Worm (Caenorhabditis elegans) whole organism, young adult: Measurements from ENCODE around the gene glod-4.

ENCODE experiments used
- B0019.2 ChIP-seq: fragments of 200-800 bp; sonication (Bioruptor generic); conservative IDR thresholded peaks from 2 replicates; pipeline ENCODE4 v1.3.6; 2022; ENCODE audit warnings: missing genetic modification reagents, missing genetic modification characterization, missing compliant biosample characterization
- C06A6.2 ChIP-seq: fragments of 200-800 bp; sonication (Bioruptor generic); conservative IDR thresholded peaks from 2 replicates; pipeline ENCODE4 v1.3.6; 2022; ENCODE audit warnings: missing genetic modification characterization, missing compliant biosample characterization
- D2030.7 ChIP-seq: fragments of 200-800 bp; sonication (Bioruptor generic); IDR thresholded peaks from 2 replicates; pipeline ENCODE4 v1.3.6; 2022; ENCODE audit warnings: missing genetic modification reagents, missing genetic modification characterization, missing compliant biosample characterization
- F33H1.4 ChIP-seq: fragments of 200-800 bp; sonication (Bioruptor generic); IDR thresholded peaks from 2 replicates; pipeline ENCODE4 v1.3.6; 2022; ENCODE audit warnings: missing genetic modification reagents, missing genetic modification characterization, missing compliant biosample characterization
- F37B4.10 ChIP-seq: fragments of 200-800 bp; sonication (Bioruptor generic); IDR thresholded peaks from 2 replicates; pipeline ENCODE4 v1.3.6; 2022; ENCODE audit warnings: missing genetic modification characterization, missing compliant biosample characterization
- F55B11.4 ChIP-seq: sonication (generic microtip); optimal IDR thresholded peaks from 2 replicates; lab custom pipeline; 2016; ENCODE audit warnings: missing compliant biosample characterization, missing genetic modification characterization, borderline replicate concordance; ENCODE audit not compliant: insufficient read depth
- F57A8.1 ChIP-seq: fragments of 200-800 bp; sonication (Bioruptor generic); optimal IDR thresholded peaks from 2 replicates; lab custom pipeline; 2018; ENCODE audit warnings: mild to moderate bottlenecking, missing genetic modification characterization, moderate library complexity, missing compliant biosample characterization
- K11D2.4 ChIP-seq: fragments of 200-800 bp; sonication (Bioruptor generic); IDR thresholded peaks from 2 replicates; pipeline ENCODE4 v1.3.6; 2022; ENCODE audit warnings: missing genetic modification reagents, missing genetic modification characterization, missing compliant biosample characterization
- K12H6.12 ChIP-seq: fragments of 200-800 bp; sonication (Bioruptor generic); optimal IDR thresholded peaks from 2 replicates; lab custom pipeline; 2018; ENCODE audit warnings: mild to moderate bottlenecking, missing genetic modification characterization, missing compliant biosample characterization
- T07F8.4 ChIP-seq: sonication (generic microtip); optimal IDR thresholded peaks from 2 replicates; lab custom pipeline; 2016; ENCODE audit warnings: mild to moderate bottlenecking, missing genetic modification characterization, moderate library complexity, missing compliant biosample characterization
- T26A5.8 ChIP-seq: sonication (generic microtip); optimal IDR thresholded peaks from 2 replicates; lab custom pipeline; 2016; ENCODE audit warnings: missing genetic modification characterization, missing compliant biosample characterization
- Y53G8AR.9 ChIP-seq: fragments of 200-800 bp; sonication (Bioruptor generic); conservative IDR thresholded peaks from 2 replicates; pipeline ENCODE4 v1.3.6; 2022; ENCODE audit warnings: missing genetic modification reagents, missing genetic modification characterization, missing compliant biosample characterization
- Y67H2A.10 ChIP-seq: fragments of 200-800 bp; sonication (Bioruptor generic); conservative IDR thresholded peaks from 2 replicates; pipeline ENCODE4 v1.3.6; 2022; ENCODE audit warnings: missing genetic modification reagents, missing genetic modification characterization, missing compliant biosample characterization
- Y95B8A.8 ChIP-seq: fragments of 200-800 bp; sonication (Bioruptor generic); IDR thresholded peaks from 2 replicates; pipeline ENCODE4 v1.3.6; 2022; ENCODE audit warnings: missing genetic modification reagents, missing genetic modification characterization, missing compliant biosample characterization
- ama-1 ChIP-seq, 3 experiments: fragments of 150-350 bp in 1 of 3; sonication (generic microtip) in 2 of 3; optimal IDR thresholded peaks; 2 replicates each; lab custom pipeline; 2014 to 2018; ENCODE audit warnings: missing biosample characterization in 2 of 3, missing genetic modification characterization in 2 of 3, missing genetic modification reagents in 2 of 3
- aptf-2 ChIP-seq: fragments of 200-800 bp; sonication (Bioruptor generic); conservative IDR thresholded peaks from 2 replicates; pipeline ENCODE4 v1.3.6; 2022; ENCODE audit warnings: missing genetic modification reagents, missing genetic modification characterization, missing compliant biosample characterization
- attf-3 ChIP-seq: fragments of 200-800 bp; sonication (Bioruptor generic); conservative IDR thresholded peaks from 2 replicates; pipeline ENCODE4 v1.3.6; 2022; ENCODE audit warnings: missing genetic modification reagents, missing genetic modification characterization, missing compliant biosample characterization
- attf-6 ChIP-seq: fragments of 200-800 bp; sonication (Bioruptor generic); IDR thresholded peaks from 2 replicates; pipeline ENCODE4 v1.3.6; 2022; ENCODE audit warnings: missing genetic modification reagents, missing genetic modification characterization, missing compliant biosample characterization
- cebp-2 ChIP-seq: fragments of 200-800 bp; sonication (Bioruptor generic); IDR thresholded peaks from 2 replicates; pipeline ENCODE4 v1.3.6; 2022; ENCODE audit warnings: missing genetic modification characterization, missing compliant biosample characterization
- ceh-40 ChIP-seq: fragments of 200-800 bp; sonication (Bioruptor generic); IDR thresholded peaks from 2 replicates; pipeline ENCODE4 v1.3.6; 2022; ENCODE audit warnings: missing genetic modification characterization, missing compliant biosample characterization
- ceh-91 ChIP-seq: fragments of 200-800 bp; sonication (Bioruptor generic); IDR thresholded peaks from 2 replicates; pipeline ENCODE4 v1.3.6; 2022; ENCODE audit warnings: missing genetic modification reagents, missing genetic modification characterization, missing compliant biosample characterization
- die-1 ChIP-seq: sonication (generic microtip); optimal IDR thresholded peaks from 2 replicates; lab custom pipeline; 2016; ENCODE audit warnings: missing genotype, mild to moderate bottlenecking, missing genetic modification characterization, missing compliant biosample characterization
- dox-1 ChIP-seq: fragments of 200-800 bp; sonication (Bioruptor generic); IDR thresholded peaks from 2 replicates; pipeline ENCODE4 v1.3.6; 2022; ENCODE audit warnings: missing genetic modification reagents, missing genetic modification characterization, missing compliant biosample characterization
- egl-18 ChIP-seq: fragments of 200-800 bp; sonication (Bioruptor generic); IDR thresholded peaks from 2 replicates; pipeline ENCODE4 v1.3.6; 2022; ENCODE audit warnings: missing genetic modification reagents, missing genetic modification characterization, missing compliant biosample characterization
- egl-44 ChIP-seq: fragments of 200-800 bp; sonication (Bioruptor generic); IDR thresholded peaks from 2 replicates; pipeline ENCODE4 v1.3.6; 2022; ENCODE audit warnings: missing genetic modification reagents, missing genetic modification characterization, missing compliant biosample characterization
- ekl-4 ChIP-seq: fragments of 200-800 bp; sonication (Bioruptor generic); IDR thresholded peaks from 2 replicates; pipeline ENCODE4 v1.3.6; 2022; ENCODE audit warnings: missing genetic modification reagents, missing genetic modification characterization, missing compliant biosample characterization
- ets-4 ChIP-seq: fragments of 200-800 bp; sonication (Bioruptor generic); optimal IDR thresholded peaks from 2 replicates; lab custom pipeline; 2018; ENCODE audit warnings: mild to moderate bottlenecking, missing genetic modification characterization, missing compliant biosample characterization
- fkh-3 ChIP-seq: sonication (generic microtip); optimal IDR thresholded peaks from 2 replicates; lab custom pipeline; 2016; ENCODE audit warnings: mild to moderate bottlenecking, missing genetic modification characterization, missing compliant biosample characterization
- gei-17 ChIP-seq: fragments of 200-800 bp; sonication (Bioruptor generic); optimal IDR thresholded peaks from 2 replicates; lab custom pipeline; 2018; ENCODE audit warnings: mild to moderate bottlenecking, missing genetic modification characterization, missing compliant biosample characterization
- him-1 ChIP-seq: sonication (generic microtip); optimal IDR thresholded peaks from 2 replicates; lab custom pipeline; 2016; ENCODE audit warnings: missing genotype, missing genetic modification reagents, missing genetic modification characterization, missing compliant biosample characterization
- hrde-1 ChIP-seq: sonication (generic microtip); optimal IDR thresholded peaks from 2 replicates; lab custom pipeline; 2016; ENCODE audit warnings: missing genetic modification characterization, mild to moderate bottlenecking, missing compliant biosample characterization, moderate library complexity, missing genotype, missing genetic modification reagents, borderline replicate concordance
- hsf-1 ChIP-seq: fragments of 200-800 bp; sonication (Bioruptor generic); IDR thresholded peaks from 2 replicates; pipeline ENCODE4 v1.3.6; 2022; ENCODE audit warnings: missing genetic modification reagents, missing genetic modification characterization, missing compliant biosample characterization
- let-607 ChIP-seq, 2 experiments: fragments of 200-800 bp in 1 of 2; sonication (Bioruptor generic) in 1 of 2; sonication (generic microtip) in 1 of 2; optimal IDR thresholded peaks; 2 replicates each; lab custom pipeline; 2016 to 2018; ENCODE audit warnings: mild to moderate bottlenecking in 2 of 2, missing compliant biosample characterization in 2 of 2, missing genetic modification characterization in 2 of 2, moderate library complexity in 2 of 2, missing genotype in 1 of 2
- lin-26 ChIP-seq: fragments of 200-800 bp; sonication (Bioruptor generic); IDR thresholded peaks from 2 replicates; pipeline ENCODE4 v1.3.6; 2022; ENCODE audit warnings: missing genetic modification reagents, missing genetic modification characterization, missing compliant biosample characterization
- lin-54 ChIP-seq: fragments of 200-800 bp; sonication (Bioruptor generic); optimal IDR thresholded peaks from 2 replicates; lab custom pipeline; 2018; ENCODE audit warnings: mild to moderate bottlenecking, missing genetic modification characterization, missing compliant biosample characterization
- lir-1 ChIP-seq: fragments of 200-800 bp; sonication (Bioruptor generic); conservative IDR thresholded peaks from 2 replicates; pipeline ENCODE4 v1.3.6; 2022; ENCODE audit warnings: missing genetic modification reagents, missing genetic modification characterization, missing compliant biosample characterization
- madf-3 ChIP-seq: fragments of 200-800 bp; sonication (Bioruptor generic); IDR thresholded peaks from 2 replicates; pipeline ENCODE4 v1.3.6; 2022; ENCODE audit warnings: missing genetic modification reagents, missing genetic modification characterization, missing compliant biosample characterization
- madf-6 ChIP-seq: fragments of 200-800 bp; sonication (Bioruptor generic); IDR thresholded peaks from 2 replicates; pipeline ENCODE4 v1.3.6; 2022; ENCODE audit warnings: missing genetic modification reagents, missing genetic modification characterization, missing compliant biosample characterization
- nhr-179 ChIP-seq: sonication (generic microtip); optimal IDR thresholded peaks from 2 replicates; lab custom pipeline; 2016; ENCODE audit warnings: mild to moderate bottlenecking, missing genetic modification characterization, missing compliant biosample characterization
- nhr-27 ChIP-seq: fragments of 200-800 bp; sonication (Bioruptor generic); optimal IDR thresholded peaks from 2 replicates; lab custom pipeline; 2018; ENCODE audit warnings: mild to moderate bottlenecking, missing genetic modification characterization, moderate library complexity, missing compliant biosample characterization
- sdz-38 ChIP-seq: sonication (generic microtip); optimal IDR thresholded peaks from 2 replicates; lab custom pipeline; 2016; ENCODE audit warnings: missing genotype, missing genetic modification characterization, missing compliant biosample characterization
- tbp1 ChIP-seq: fragments of 200-800 bp; sonication (Bioruptor generic); optimal IDR thresholded peaks from 2 replicates; lab custom pipeline; 2018; ENCODE audit warnings: mild to moderate bottlenecking, missing genetic modification characterization, missing compliant biosample characterization
- tbx-9 ChIP-seq: sonication (generic microtip); optimal IDR thresholded peaks from 2 replicates; lab custom pipeline; 2016; ENCODE audit warnings: borderline replicate concordance, missing genetic modification characterization, inconsistent platforms, missing compliant biosample characterization
- tlf-1 ChIP-seq: fragments of 200-800 bp; sonication (Bioruptor generic); optimal IDR thresholded peaks from 2 replicates; lab custom pipeline; 2018; ENCODE audit warnings: mild to moderate bottlenecking, missing genetic modification characterization, missing compliant biosample characterization
- unc-130 ChIP-seq: sonication (generic microtip); optimal IDR thresholded peaks from 2 replicates; lab custom pipeline; 2016; ENCODE audit warnings: missing genetic modification reagents, missing genetic modification characterization, missing compliant biosample characterization
- ztf-26 ChIP-seq: sonication (generic microtip); optimal IDR thresholded peaks from 2 replicates; lab custom pipeline; 2017; ENCODE audit warnings: missing genetic modification characterization, missing compliant biosample characterization
- ztf-28 ChIP-seq: fragments of 200-800 bp; sonication (Bioruptor generic); IDR thresholded peaks from 2 replicates; pipeline ENCODE4 v1.3.6; 2022; ENCODE audit warnings: missing genetic modification reagents, missing genetic modification characterization, missing compliant biosample characterization
- ztf-6 ChIP-seq: fragments of 200-800 bp; sonication (Bioruptor generic); IDR thresholded peaks from 2 replicates; pipeline ENCODE4 v1.3.6; 2022; ENCODE audit warnings: missing genetic modification reagents, missing genetic modification characterization, missing compliant biosample characterization

Gene glod-4

DNA sequence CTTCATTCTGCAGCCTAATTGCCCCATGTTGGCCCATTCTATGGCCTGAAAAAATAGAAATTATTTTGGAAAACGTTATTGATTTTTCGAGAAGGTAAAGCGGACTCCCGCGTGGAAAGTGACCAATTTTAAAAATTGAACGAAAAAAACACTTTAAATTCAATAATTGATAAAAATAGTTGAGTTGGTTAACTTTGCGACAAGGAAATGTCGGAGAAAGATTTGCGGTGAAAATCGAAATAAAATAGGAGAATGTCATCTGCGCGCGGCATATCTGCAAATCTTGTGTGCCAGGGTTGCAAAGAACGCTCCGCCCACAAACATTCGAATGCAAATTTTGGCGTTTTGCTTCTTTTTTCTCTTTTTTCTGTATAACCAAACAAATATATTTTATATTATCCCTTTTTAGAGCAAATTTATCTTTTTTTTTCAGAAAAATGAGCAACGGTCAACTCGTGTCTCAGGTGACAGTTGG is 17.5 kb downstream of the glod-4 start, which contains the start of the genes rnf-121 and C16C10.4 (continued):
- peak; percentile 66 for TF ChIP-seq hrde-1 (tag; lab: Kevin White, UChicago)
- TF ChIP-seq dox-1 (GFP tag; lab: Robert Waterston, UW) = peak; percentile 68; the same call in 1 of the 2 replicates
- TF ChIP-seq attf-6 (GFP tag; lab: Robert Waterston, UW) = no peak
- TF ChIP-seq egl-18 (GFP tag; lab: Robert Waterston, UW) = no peak
- peak; percentile 82 for TF ChIP-seq madf-6 (GFP tag; lab: Robert Waterston, UW)
- no peak for TF ChIP-seq ztf-6 (GFP tag; lab: Robert Waterston, UW)
- TF ChIP-seq B0019.2 = no peak
- TF ChIP-seq attf-3 (GFP tag; lab: Robert Waterston, UW) = no peak
- TF ChIP-seq tbx-9 (tag; lab: Kevin White, UChicago) = no peak
- peak; percentile 0 for TF ChIP-seq him-1 (tag; lab: Kevin White, UChicago)
- no peak for TF ChIP-seq Y53G8AR.9 (GFP tag; lab: Robert Waterston, UW)
- TF ChIP-seq nhr-179 (tag; lab: Kevin White, UChicago) = no peak
- peak; percentile 19 for TF ChIP-seq K12H6.12 (tag; lab: Kevin White, UChicago)
- peak; percentile 60; the same call in 1 of the 2 replicates for TF ChIP-seq ekl-4 (GFP tag; lab: Robert Waterston, UW)
- TF ChIP-seq unc-130 (GFP tag; lab: Kevin White, UChicago) = peak; percentile 73
- TF ChIP-seq ztf-28 (GFP tag; lab: Robert Waterston, UW) = no peak
- no peak for TF ChIP-seq F57A8.1 (GFP tag; lab: Kevin White, UChicago)
- TF ChIP-seq lir-1 (GFP tag; lab: Robert Waterston, UW) = no peak
- no peak for TF ChIP-seq K11D2.4
- no peak for TF ChIP-seq egl-44
- TF ChIP-seq ama-1 (optimal IDR thresholded peaks at IDR 0.05; lab: Kevin White, UChicago) = no peak
- TF ChIP-seq ama-1 (GFP tag; optimal IDR thresholded peaks at IDR 0.05; lab: Kevin White, UChicago) = peak in 1 of 2 experiments; percentile 62
- no peak for TF ChIP-seq Y67H2A.10 (GFP tag; lab: Robert Waterston, UW)
- TF ChIP-seq F37B4.10 (GFP tag; lab: Robert Waterston, UW) = no peak
- peak in 1 of 2 experiments; percentile 42 for TF ChIP-seq let-607 (tag; optimal IDR thresholded peaks at IDR 0.05; lab: Kevin White, UChicago)
- TF ChIP-seq F55B11.4 (tag; lab: Kevin White, UChicago) = no peak
- TF ChIP-seq cebp-2 (GFP tag; lab: Robert Waterston, UW) = no peak
- TF ChIP-seq C06A6.2 (GFP tag; lab: Robert Waterston, UW) = peak; percentile 44; the same call in 1 of the 2 replicates
- no peak for TF ChIP-seq Y95B8A.8 (GFP tag; lab: Robert Waterston, UW)
- no peak for TF ChIP-seq ceh-91 (GFP tag; lab: Robert Waterston, UW)
- no peak for TF ChIP-seq gei-17 (GFP tag; lab: Kevin White, UChicago)
- peak; percentile 69 for TF ChIP-seq lin-54 (GFP tag; lab: Kevin White, UChicago)
- peak; percentile 49; the same call in 1 of the 2 replicates for TF ChIP-seq lin-26 (GFP tag; lab: Robert Waterston, UW)
- TF ChIP-seq tlf-1 (GFP tag; lab: Kevin White, UChicago) = peak; percentile 38
- no peak for TF ChIP-seq T26A5.8
- no peak; the same call in 1 of the 2 replicates for TF ChIP-seq F33H1.4 (GFP tag; lab: Robert Waterston, UW)
- TF ChIP-seq nhr-27 (tag; lab: Kevin White, UChicago) = no peak
- TF ChIP-seq madf-3 = no peak
- TF ChIP-seq hsf-1 (GFP tag; lab: Robert Waterston, UW) = no peak
- TF ChIP-seq D2030.7 = peak; percentile 61; the same call in 1 of the 2 replicates
- TF ChIP-seq tbp1 = peak; percentile 45
- no peak for TF ChIP-seq fkh-3 (tag; lab: Kevin White, UChicago)
- no peak for TF ChIP-seq aptf-2
- TF ChIP-seq sdz-38 (tag; lab: Kevin White, UChicago) = no peak
- no peak for TF ChIP-seq ets-4
- TF ChIP-seq die-1 = peak; percentile 50
- no peak for TF ChIP-seq ztf-26
- no peak for TF ChIP-seq ceh-40
- TF ChIP-seq T07F8.4 (tag; lab: Kevin White, UChicago) = peak; percentile 15
